Worm (Caenorhabditis elegans) whole organism, L1 larva: ENCODE results near the gene oac-49.
A peak's percentile ranks its signal among the peaks of the same experiment; 100 is the strongest.

ENCODE experiments used
- aha-1 ChIP-seq: fragments of 150-350 bp; optimal IDR thresholded peaks from 2 replicates; lab custom pipeline; 2014; ENCODE audit warnings: missing biosample characterization, missing genetic modification characterization
- blmp-1 ChIP-seq: fragments of 150-350 bp; optimal IDR thresholded peaks from 2 replicates; lab custom pipeline; 2014; ENCODE audit warnings: missing biosample characterization, missing genetic modification characterization
- elt-2 ChIP-seq: sonication (generic microtip); optimal IDR thresholded peaks from 2 replicates; lab custom pipeline; 2016; ENCODE audit warnings: missing genetic modification characterization, mild to moderate bottlenecking, inconsistent platforms, missing compliant biosample characterization, missing genetic modification reagents
- jun-1 ChIP-seq: fragments of 150-350 bp; optimal IDR thresholded peaks from 2 replicates; lab custom pipeline; 2014; ENCODE audit warnings: missing biosample characterization, missing genetic modification reagents, missing genetic modification characterization
- lsy-2 ChIP-seq, 2 experiments: fragments of 150-350 bp; optimal IDR thresholded peaks; 2 replicates each; lab custom pipeline; 2014; ENCODE audit warnings: missing biosample characterization in 2 of 2, missing genetic modification characterization in 2 of 2
- mdl-1 ChIP-seq, 2 experiments: fragments of 150-350 bp; optimal IDR thresholded peaks; 2 replicates each; lab custom pipeline; 2014 to 2017; ENCODE audit warnings: missing biosample characterization in 2 of 2, missing genetic modification characterization in 2 of 2, inconsistent platforms in 1 of 2
- nhr-11 ChIP-seq: fragments of 150-350 bp; optimal IDR thresholded peaks from 2 replicates; lab custom pipeline; 2014; ENCODE audit warnings: missing biosample characterization, missing genetic modification characterization
- nhr-12 ChIP-seq: sonication (generic microtip); optimal IDR thresholded peaks from 2 replicates; lab custom pipeline; 2017; ENCODE audit warnings: missing biosample characterization, missing genetic modification characterization
- nhr-20 ChIP-seq: sonication (generic microtip); optimal IDR thresholded peaks from 2 replicates; lab custom pipeline; 2016; ENCODE audit warnings: mild to moderate bottlenecking, missing genetic modification characterization, missing compliant biosample characterization

DNA sequence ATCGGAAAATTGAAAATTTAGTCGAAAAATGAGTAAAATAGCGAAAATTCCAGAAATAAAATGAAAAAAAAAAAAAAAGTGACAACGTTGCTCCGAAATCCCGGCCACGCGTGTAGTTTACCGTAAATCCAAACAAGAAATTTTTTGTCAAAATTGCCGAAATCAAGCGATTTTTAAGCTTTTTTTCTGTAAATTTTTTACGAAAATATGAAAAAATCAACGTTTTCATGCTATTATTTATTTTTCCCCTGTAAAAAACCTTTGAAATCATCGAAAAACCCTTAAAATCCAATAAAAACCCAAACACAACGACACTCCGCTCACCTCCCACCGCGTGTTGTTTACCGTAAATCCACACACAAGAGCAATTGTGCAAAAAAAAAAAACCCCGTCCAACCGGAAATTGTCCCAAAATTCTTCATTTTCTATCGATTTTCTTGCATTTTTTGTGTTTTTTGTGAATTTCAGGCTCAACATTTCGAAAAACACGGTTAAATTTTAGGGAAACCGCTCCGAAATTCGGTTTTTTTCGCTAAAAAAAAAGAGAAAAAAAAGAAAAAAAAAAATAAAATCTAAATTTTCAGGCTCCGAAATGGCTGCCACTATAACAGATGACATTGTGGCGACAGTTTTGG lies 27.7 kb upstream of the oac-49 start, which contains the start of the genes Y39B6A.3 and pph-5:
- TF ChIP-seq elt-2, result no peak
- no peak for TF ChIP-seq mdl-1 (tag; optimal IDR thresholded peaks at IDR 0.05; lab: Kevin White, UChicago)
- no peak for TF ChIP-seq jun-1 (tag; lab: Kevin White, UChicago)
- TF ChIP-seq aha-1 (tag; lab: Kevin White, UChicago), result no peak
- no peak for TF ChIP-seq nhr-11 (tag; lab: Kevin White, UChicago)
- no peak for TF ChIP-seq nhr-20 (tag; lab: Kevin White, UChicago)
- TF ChIP-seq lsy-2 (tag; optimal IDR thresholded peaks at IDR 0.05; lab: Kevin White, UChicago), result peak; percentile 42 to 73
- no peak for TF ChIP-seq nhr-12 (tag; lab: Kevin White, UChicago)
- peak; percentile 21 for TF ChIP-seq blmp-1 (tag; lab: Kevin White, UChicago)
